Fruit fly (Drosophila melanogaster): Measurements from ENCODE around the gene Wdr92.

- TF ChIP-seq Pif1A (GFP tag; optimal IDR thresholded peaks at IDR 0.05) (no peak), CG10348 (GFP tag; IDR thresholded peaks at IDR 0.05) (no peak), EcR (GFP tag; optimal IDR thresholded peaks at IDR 0.05) (no peak), CG17806 (tag; optimal IDR thresholded peaks at IDR 0.05) (no peak), Snoo (tag; optimal IDR thresholded peaks at IDR 0.05) (no peak), CG8301 (tag; optimal IDR thresholded peaks at IDR 0.05) (no peak), CG15710 (tag; optimal IDR thresholded peaks at IDR 0.05) (no peak), rn (GFP tag; IDR thresholded peaks at IDR 0.05) (no peak), CG32121 (GFP tag; IDR thresholded peaks at IDR 0.05) (no peak), CG9948 (tag; optimal IDR thresholded peaks at IDR 0.05) (no peak), CG34367 (tag; optimal IDR thresholded peaks at IDR 0.05) (no peak), gl (tag; optimal IDR thresholded peaks at IDR 0.05) (no peak), CG13204 (GFP tag; optimal IDR thresholded peaks at IDR 0.05) (no peak), fd96Ca (GFP tag; IDR thresholded peaks at IDR 0.05) (no peak)
Measured at dm6 chr3L:17898606-17899005, 9.3 kb upstream of the Wdr92 start.
